Fruit fly (Drosophila melanogaster) whole organism, embryonic: ENCODE data around the gene CG7963.

Experiments
- Ada2b ChIP-seq: fragments of 200-800 bp; sonication (Bioruptor generic); IDR thresholded peaks from 2 replicates; pipeline ENCODE4 v1.3.6; 2022; ENCODE audit warnings: missing biosample characterization, missing genetic modification characterization
- Adf1 ChIP-seq: fragments of 200-800 bp; sonication (Bioruptor generic); IDR thresholded peaks from 2 replicates; pipeline ENCODE4 v1.3.6; 2022; ENCODE audit warnings: missing biosample characterization, missing genetic modification characterization
- BEAF-32 ChIP-seq: fragments of 200-800 bp; sonication (Bioruptor generic); optimal IDR thresholded peaks from 3 replicates; lab custom pipeline; 2017; ENCODE audit warnings: missing biosample characterization, missing genetic modification characterization, mild to moderate bottlenecking, moderate library complexity, missing genetic modification reagents
- CG10321 ChIP-seq: fragments of 200-800 bp; sonication (Bioruptor generic); IDR thresholded peaks from 2 replicates; pipeline ENCODE4 v1.3.6; 2022; ENCODE audit warnings: missing biosample characterization, missing genetic modification characterization
- CG11456 ChIP-seq: fragments of 200-800 bp; sonication (Bioruptor generic); IDR thresholded peaks from 3 replicates; pipeline ENCODE4 v1.3.6; 2022; ENCODE audit warnings: missing biosample characterization, missing genetic modification characterization
- CG11696 ChIP-seq: fragments of 200-800 bp; sonication (Bioruptor generic); IDR thresholded peaks from 2 replicates; pipeline ENCODE4 v1.3.6; 2022; ENCODE audit warnings: missing biosample characterization, missing genetic modification characterization
- CG12071 ChIP-seq: fragments of 200-800 bp; sonication (Bioruptor generic); optimal IDR thresholded peaks from 3 replicates; lab custom pipeline; 2018; ENCODE audit warnings: missing biosample characterization, mild to moderate bottlenecking, missing genetic modification characterization
- CG12391 ChIP-seq: fragments of 200-800 bp; sonication (Bioruptor generic); optimal IDR thresholded peaks from 3 replicates; lab custom pipeline; 2018; ENCODE audit warnings: missing biosample characterization, mild to moderate bottlenecking, missing genetic modification characterization, moderate library complexity
- CG13424 ChIP-seq: fragments of 200-800 bp; sonication (Bioruptor generic); optimal IDR thresholded peaks from 2 replicates; lab custom pipeline; 2019; ENCODE audit warnings: missing biosample characterization, mild to moderate bottlenecking, missing genetic modification characterization, moderate library complexity
- CG1647 ChIP-seq: fragments of 200-800 bp; sonication (Bioruptor generic); optimal IDR thresholded peaks from 3 replicates; lab custom pipeline; 2016; ENCODE audit warnings: missing biosample characterization, missing genetic modification characterization
- CG16779 ChIP-seq: fragments of 200-800 bp; sonication (Bioruptor generic); IDR thresholded peaks from 2 replicates; pipeline ENCODE4 v1.3.6; 2022; ENCODE audit warnings: missing biosample characterization, missing genetic modification characterization
- CG16863 ChIP-seq: fragments of 200-800 bp; sonication (Bioruptor generic); optimal IDR thresholded peaks from 3 replicates; lab custom pipeline; 2016; ENCODE audit warnings: missing biosample characterization, missing genetic modification characterization
- CG17568 ChIP-seq: fragments of 200-800 bp; sonication (Bioruptor generic); optimal IDR thresholded peaks from 2 replicates; lab custom pipeline; 2018; ENCODE audit warnings: missing biosample characterization, mild to moderate bottlenecking, missing genetic modification characterization, moderate library complexity
- CG2202 ChIP-seq: fragments of 200-800 bp; sonication (Bioruptor generic); optimal IDR thresholded peaks from 2 replicates; lab custom pipeline; 2018; ENCODE audit warnings: missing biosample characterization, mild to moderate bottlenecking, missing genetic modification characterization
- CG2875 ChIP-seq: fragments of 200-800 bp; sonication (Bioruptor generic); optimal IDR thresholded peaks from 2 replicates; lab custom pipeline; 2017; ENCODE audit warnings: missing biosample characterization, mild to moderate bottlenecking, missing genetic modification characterization, missing genetic modification reagents
- CG4424 ChIP-seq: fragments of 200-800 bp; sonication (Bioruptor generic); optimal IDR thresholded peaks from 3 replicates; lab custom pipeline; 2016; ENCODE audit warnings: missing biosample characterization, missing genetic modification characterization
- CG5245 ChIP-seq: fragments of 200-800 bp; sonication (Bioruptor generic); optimal IDR thresholded peaks from 3 replicates; lab custom pipeline; 2016; ENCODE audit warnings: missing biosample characterization, missing genetic modification characterization
- CG6175 ChIP-seq: fragments of 200-800 bp; sonication (Bioruptor generic); IDR thresholded peaks from 3 replicates; pipeline ENCODE4 v1.3.6; 2022; ENCODE audit warnings: missing biosample characterization, missing genetic modification characterization
- CG6854 ChIP-seq: fragments of 200-800 bp; sonication (Bioruptor generic); optimal IDR thresholded peaks from 3 replicates; lab custom pipeline; 2017; ENCODE audit warnings: missing biosample characterization, mild to moderate bottlenecking, missing genetic modification characterization
- CG7839 ChIP-seq: fragments of 200-800 bp; sonication (Bioruptor generic); optimal IDR thresholded peaks from 3 replicates; lab custom pipeline; 2018; ENCODE audit warnings: missing biosample characterization, mild to moderate bottlenecking, missing genetic modification characterization, moderate library complexity
- CG8765 ChIP-seq: fragments of 200-800 bp; sonication (Bioruptor generic); IDR thresholded peaks from 2 replicates; pipeline ENCODE4 v1.3.6; 2022; ENCODE audit warnings: missing biosample characterization, missing genetic modification characterization
- CHES-1-like ChIP-seq: fragments of 200-800 bp; sonication (Bioruptor generic); optimal IDR thresholded peaks from 2 replicates; lab custom pipeline; 2016; ENCODE audit warnings: missing biosample characterization, missing genetic modification characterization
- CkIIα-i1 ChIP-seq: fragments of 200-800 bp; sonication (Bioruptor generic); IDR thresholded peaks from 2 replicates; pipeline ENCODE4 v1.3.6; 2022; ENCODE audit warnings: missing biosample characterization, missing genetic modification characterization
- D19B ChIP-seq: fragments of 200-800 bp; sonication (Bioruptor generic); optimal IDR thresholded peaks from 2 replicates; lab custom pipeline; 2017; ENCODE audit warnings: missing biosample characterization, mild to moderate bottlenecking, missing genetic modification characterization
- Hmr ChIP-seq: fragments of 200-800 bp; sonication (Bioruptor generic); optimal IDR thresholded peaks from 3 replicates; lab custom pipeline; 2017; ENCODE audit warnings: mild to moderate bottlenecking, missing biosample characterization, missing genetic modification reagents, missing genetic modification characterization
- Hmx ChIP-seq: fragments of 200-800 bp; sonication (Bioruptor generic); optimal IDR thresholded peaks from 2 replicates; lab custom pipeline; 2016; ENCODE audit warnings: missing biosample characterization, missing genetic modification characterization
- Hr39 ChIP-seq: fragments of >200 bp; optimal IDR thresholded peaks from 2 replicates; lab custom pipeline; 2017
- Hsf ChIP-seq: fragments of 200-800 bp; sonication (Bioruptor generic); optimal IDR thresholded peaks from 3 replicates; lab custom pipeline; 2016; ENCODE audit warnings: missing biosample characterization, missing genetic modification characterization
- Lpt ChIP-seq: fragments of >200 bp; optimal IDR thresholded peaks from 2 replicates; lab custom pipeline; 2018; ENCODE audit warnings: missing biosample characterization, missing genetic modification characterization
- MTF-1 ChIP-seq: fragments of 200-800 bp; sonication (Bioruptor generic); optimal IDR thresholded peaks from 2 replicates; lab custom pipeline; 2018; ENCODE audit warnings: missing biosample characterization, mild to moderate bottlenecking, missing genetic modification characterization, borderline replicate concordance
- Max ChIP-seq: fragments of 200-800 bp; sonication (Bioruptor generic); optimal IDR thresholded peaks from 2 replicates; lab custom pipeline; 2016; ENCODE audit warnings: missing biosample characterization, mild to moderate bottlenecking, missing genetic modification characterization
- Nf-YC ChIP-seq: fragments of 200-800 bp; optimal IDR thresholded peaks from 3 replicates; lab custom pipeline; 2019; ENCODE audit warnings: missing biosample characterization, mild to moderate bottlenecking, missing genetic modification characterization, moderate library complexity
- Opbp ChIP-seq: fragments of 200-800 bp; sonication (Bioruptor generic); IDR thresholded peaks from 3 replicates; pipeline ENCODE4 v1.3.6; 2022; ENCODE audit warnings: missing biosample characterization, missing genetic modification characterization; ENCODE audit not compliant: partially characterized antibody
- Optix ChIP-seq: fragments of 200-800 bp; sonication (Bioruptor generic); IDR thresholded peaks from 3 replicates; pipeline ENCODE4 v1.3.6; 2022; ENCODE audit warnings: missing biosample characterization, missing genetic modification characterization
- Side ChIP-seq: fragments of 200-800 bp; sonication (Bioruptor generic); optimal IDR thresholded peaks from 2 replicates; lab custom pipeline; 2016; ENCODE audit warnings: missing biosample characterization, missing genetic modification characterization
- bbx ChIP-seq: fragments of 200-800 bp; sonication (Bioruptor generic); IDR thresholded peaks from 2 replicates; pipeline ENCODE4 v1.3.6; 2022; ENCODE audit warnings: missing biosample characterization, missing genetic modification characterization; ENCODE audit not compliant: partially characterized antibody
- croc ChIP-seq: fragments of 200-800 bp; sonication (Bioruptor generic); conservative IDR thresholded peaks from 3 replicates; pipeline ENCODE4 v1.3.6; 2022; ENCODE audit warnings: missing biosample characterization, missing genetic modification characterization
- ems ChIP-seq: fragments of 200-800 bp; sonication (Bioruptor generic); optimal IDR thresholded peaks from 3 replicates; lab custom pipeline; 2016; ENCODE audit warnings: missing biosample characterization, missing genetic modification characterization
- esg ChIP-seq: fragments of 200-800 bp; sonication (Bioruptor generic); conservative IDR thresholded peaks from 2 replicates; pipeline ENCODE4 v1.3.6; 2022; ENCODE audit warnings: missing biosample characterization, missing genetic modification characterization
- fru ChIP-seq: fragments of >200 bp; optimal IDR thresholded peaks from 2 replicates; lab custom pipeline; 2017
- fu2 ChIP-seq: fragments of 200-800 bp; sonication (Bioruptor generic); optimal IDR thresholded peaks from 2 replicates; lab custom pipeline; 2016; ENCODE audit warnings: missing biosample characterization, missing genetic modification characterization
- gem ChIP-seq: fragments of 200-800 bp; sonication (Bioruptor generic); optimal IDR thresholded peaks from 2 replicates; lab custom pipeline; 2019; ENCODE audit warnings: missing biosample characterization, mild to moderate bottlenecking, missing genetic modification characterization, moderate library complexity
- ind ChIP-seq: fragments of 200-800 bp; sonication (Bioruptor generic); optimal IDR thresholded peaks from 3 replicates; lab custom pipeline; 2016; ENCODE audit warnings: missing biosample characterization, missing genetic modification characterization
- maf-S ChIP-seq: fragments of 200-800 bp; sonication (Bioruptor generic); optimal IDR thresholded peaks from 2 replicates; lab custom pipeline; 2016; ENCODE audit warnings: missing biosample characterization, missing genetic modification characterization
- pan ChIP-seq, 4 experiments: fragments of >200 bp in 3 of 4; fragments of 200-800 bp in 1 of 4; sonication (Bioruptor generic) in 1 of 4; optimal IDR thresholded peaks in 3 of 4; IDR thresholded peaks in 1 of 4; 2 replicates each; pipeline versions ENCODE4 v1.3.6 to Lab custom; 2017 to 2022; ENCODE audit warnings: missing biosample characterization in 2 of 4, missing genetic modification characterization in 2 of 4, mixed read lengths in 1 of 4
- pum ChIP-seq: fragments of 200-800 bp; sonication (Bioruptor generic); optimal IDR thresholded peaks from 2 replicates; lab custom pipeline; 2016; ENCODE audit warnings: missing biosample characterization, missing genetic modification characterization
- schlank ChIP-seq: fragments of 200-800 bp; sonication (Bioruptor generic); optimal IDR thresholded peaks from 2 replicates; lab custom pipeline; 2018; ENCODE audit warnings: missing biosample characterization, mild to moderate bottlenecking, missing genetic modification characterization
- shn ChIP-seq: fragments of 200-800 bp; sonication (Bioruptor generic); optimal IDR thresholded peaks from 3 replicates; lab custom pipeline; 2016; ENCODE audit warnings: missing biosample characterization, missing genetic modification characterization
- stc ChIP-seq: fragments of 200-800 bp; sonication (Bioruptor generic); IDR thresholded peaks from 2 replicates; pipeline ENCODE4 v1.3.6; 2022; ENCODE audit warnings: missing biosample characterization, missing genetic modification characterization
- tin ChIP-seq: fragments of 200-800 bp; sonication (Bioruptor generic); optimal IDR thresholded peaks from 3 replicates; lab custom pipeline; 2016; ENCODE audit warnings: missing biosample characterization, missing genetic modification characterization
- vnd ChIP-seq: fragments of 200-800 bp; sonication (Bioruptor generic); IDR thresholded peaks from 3 replicates; pipeline ENCODE4 v1.3.6; 2022; ENCODE audit warnings: missing biosample characterization, missing genetic modification characterization; ENCODE audit not compliant: partially characterized antibody

The CG7963 gene

DNA sequence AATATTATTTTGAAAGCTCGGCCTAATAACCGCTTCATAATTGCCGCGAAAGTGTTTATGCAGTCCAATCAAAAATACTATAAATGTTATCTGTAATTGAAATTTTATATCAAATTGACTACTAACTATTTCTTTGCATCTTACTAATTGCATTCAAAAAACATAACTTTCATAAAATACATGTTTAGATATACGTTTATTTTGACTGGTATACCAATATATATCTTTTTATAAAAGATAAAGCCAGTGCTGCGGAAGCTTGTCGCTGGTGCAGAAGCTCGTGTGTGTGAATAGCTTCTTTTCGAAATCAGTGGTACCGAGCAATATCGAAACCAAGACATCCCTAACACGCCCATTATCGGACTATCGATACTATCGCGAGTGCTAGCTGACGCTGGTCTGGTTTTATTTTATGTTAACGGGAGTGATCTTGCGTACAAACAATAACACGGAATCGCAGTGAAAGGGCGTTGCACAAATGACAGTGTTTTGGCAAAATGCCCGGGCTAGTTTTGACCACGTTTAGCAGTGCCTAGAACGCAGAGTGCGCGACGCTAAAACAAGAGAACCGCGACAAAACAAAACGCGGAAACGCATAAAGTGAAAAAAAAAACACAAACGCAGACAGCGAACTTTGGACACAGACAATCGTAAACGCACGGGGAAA is 13.0 kb upstream of the CG7963 start, which contains the start of gene Atg13 (continued):
- TF ChIP-seq stc (GFP tag; lab: Robert Waterston, UW) (no peak), CG6854 (GFP tag; lab: Kevin White, UChicago) (no peak), maf-S (GFP tag; lab: Kevin White, UChicago) (no peak), CG13424 (tag; lab: Kevin White, UChicago) (peak; percentile 19), CG17568 (GFP tag; lab: Kevin White, UChicago) (no peak), CG11696 (GFP tag; lab: Robert Waterston, UW) (no peak), CG7839 (tag; lab: Kevin White, UChicago) (no peak), CG8765 (no peak), croc (GFP tag; lab: Robert Waterston, UW) (no peak), tin (GFP tag; lab: Kevin White, UChicago) (peak; percentile 39), BEAF-32 (GFP tag; lab: Kevin White, UChicago) (peak; percentile 92), pum (GFP tag; lab: Kevin White, UChicago) (no peak), MTF-1 (GFP tag; lab: Kevin White, UChicago) (no peak), CG4424 (peak; percentile 23), CG11456 (GFP tag; lab: Robert Waterston, UW) (0 out of 3 replicates have a peak, but pooled peaks have one; percentile 45), CG12391 (tag; lab: Kevin White, UChicago) (peak; percentile 52), vnd (GFP tag; lab: Robert Waterston, UW) (peak; percentile 77), Opbp (GFP tag; lab: Robert Waterston, UW) (peak; percentile 85), bbx (GFP tag; lab: Robert Waterston, UW) (peak; percentile 89), Ada2b (no peak), ems (GFP tag; lab: Kevin White, UChicago) (no peak), Nf-YC (tag; lab: Kevin White, UChicago) (peak; percentile 62), Hsf (peak; percentile 31), Side (no peak), schlank (no peak), ind (GFP tag; lab: Kevin White, UChicago) (peak; percentile 22), esg (no peak), Max (no peak), pan (optimal IDR thresholded peaks at IDR 0.05; lab: Kevin White, UChicago) (no peak), pan (GFP tag; optimal IDR thresholded peaks at IDR 0.05 in 1 of 2, IDR thresholded peaks at IDR 0.05 in 1 of 2) (no peak), shn (GFP tag; lab: Kevin White, UChicago) (no peak), D19B (no peak), CG6175 (GFP tag; lab: Robert Waterston, UW) (no peak), CG10321 (GFP tag; lab: Robert Waterston, UW) (no peak), gem (tag; lab: Kevin White, UChicago) (no peak), fru (lab: Kevin White, UChicago) (no peak), Hmx (no peak), Hmr (no peak), CG1647 (GFP tag; lab: Kevin White, UChicago) (no peak), CG2875 (GFP tag; lab: Kevin White, UChicago) (no peak), CG16779 (GFP tag; lab: Robert Waterston, UW) (no peak), Adf1 (no peak), Lpt (GFP tag; lab: Kevin White, UChicago) (no peak), CG2202 (tag; lab: Kevin White, UChicago) (no peak), fu2 (GFP tag; lab: Kevin White, UChicago) (no peak), Hr39 (lab: Kevin White, UChicago) (no peak), CG5245 (GFP tag; lab: Kevin White, UChicago) (no peak), Optix (GFP tag; lab: Robert Waterston, UW) (no peak), CG12071 (GFP tag; lab: Kevin White, UChicago) (no peak), CkIIα-i1 (GFP tag; lab: Robert Waterston, UW) (no peak), CHES-1-like (GFP tag; lab: Kevin White, UChicago) (no peak), CG16863 (GFP tag; lab: Kevin White, UChicago) (no peak)
